Worm (Caenorhabditis elegans) whole organism, L3 larva: ENCODE data around the gene pgp-11.

Experiments used
- aly-2 ChIP-seq: fragments of 150-350 bp; optimal IDR thresholded peaks from 2 replicates; lab custom pipeline; 2014; ENCODE audit warnings: missing biosample characterization, missing genetic modification characterization
- ama-1 ChIP-seq: fragments of 150-350 bp; optimal IDR thresholded peaks from 2 replicates; lab custom pipeline; 2018
- ceh-82 ChIP-seq: fragments of 150-350 bp; optimal IDR thresholded peaks from 2 replicates; lab custom pipeline; 2014; ENCODE audit warnings: missing biosample characterization, missing genetic modification characterization
- elt-1 ChIP-seq: fragments of 150-350 bp; optimal IDR thresholded peaks from 2 replicates; lab custom pipeline; 2014; ENCODE audit warnings: missing biosample characterization, missing genetic modification characterization
- elt-3 ChIP-seq, 3 experiments: fragments of 150-350 bp in 1 of 3; sonication (generic microtip) in 2 of 3; optimal IDR thresholded peaks; 2 replicates in 2 of 3; 4 replicates in 1 of 3; lab custom pipeline; 2014 to 2017; ENCODE audit warnings: missing biosample characterization in 3 of 3, missing genetic modification characterization in 3 of 3
- fkh-2 ChIP-seq: fragments of 150-350 bp; optimal IDR thresholded peaks from 2 replicates; lab custom pipeline; 2014; ENCODE audit warnings: missing biosample characterization, missing genetic modification reagents, missing genetic modification characterization
- hmg-11 ChIP-seq: sonication (generic microtip); optimal IDR thresholded peaks from 2 replicates; lab custom pipeline; 2016; ENCODE audit warnings: missing genetic modification characterization, missing compliant biosample characterization
- lin-39 ChIP-seq: fragments of 150-350 bp; optimal IDR thresholded peaks from 2 replicates; lab custom pipeline; 2018; ENCODE audit warnings: missing biosample characterization, missing genetic modification reagents, missing genetic modification characterization
- lsy-12 ChIP-seq: sonication (generic microtip); optimal IDR thresholded peaks from 2 replicates; lab custom pipeline; 2016; ENCODE audit warnings: mild to moderate bottlenecking, missing genetic modification characterization, missing compliant biosample characterization
- nfya-1 ChIP-seq: sonication (generic microtip); optimal IDR thresholded peaks from 2 replicates; lab custom pipeline; 2017; ENCODE audit warnings: missing genetic modification characterization, mild to moderate bottlenecking, missing compliant biosample characterization, antibody characterized with exemption, moderate library complexity; ENCODE audit not compliant: insufficient read depth
- nhr-237 ChIP-seq: fragments of 150-350 bp; optimal IDR thresholded peaks from 2 replicates; lab custom pipeline; 2014; ENCODE audit warnings: missing biosample characterization, missing genetic modification characterization
- nhr-25 ChIP-seq: sonication (generic microtip); optimal IDR thresholded peaks from 2 replicates; lab custom pipeline; 2017; ENCODE audit warnings: missing biosample characterization, missing genetic modification characterization
- nhr-28 ChIP-seq: fragments of 150-350 bp; optimal IDR thresholded peaks from 2 replicates; lab custom pipeline; 2014; ENCODE audit warnings: missing biosample characterization, missing genetic modification characterization
- nhr-77 ChIP-seq: fragments of 150-350 bp; optimal IDR thresholded peaks from 2 replicates; lab custom pipeline; 2014; ENCODE audit warnings: missing biosample characterization, missing genetic modification characterization
- pqm-1 ChIP-seq: fragments of 150-350 bp; optimal IDR thresholded peaks from 2 replicates; lab custom pipeline; 2017; ENCODE audit warnings: missing biosample characterization, missing genetic modification characterization, inconsistent platforms
- skn-1 ChIP-seq: fragments of 150-350 bp; optimal IDR thresholded peaks from 2 replicates; lab custom pipeline; 2014; ENCODE audit warnings: missing biosample characterization, missing genetic modification characterization
- ztf-4 ChIP-seq: fragments of 150-350 bp; optimal IDR thresholded peaks from 2 replicates; lab custom pipeline; 2014; ENCODE audit warnings: missing biosample characterization, missing genetic modification characterization

The pgp-11 gene

DNA sequence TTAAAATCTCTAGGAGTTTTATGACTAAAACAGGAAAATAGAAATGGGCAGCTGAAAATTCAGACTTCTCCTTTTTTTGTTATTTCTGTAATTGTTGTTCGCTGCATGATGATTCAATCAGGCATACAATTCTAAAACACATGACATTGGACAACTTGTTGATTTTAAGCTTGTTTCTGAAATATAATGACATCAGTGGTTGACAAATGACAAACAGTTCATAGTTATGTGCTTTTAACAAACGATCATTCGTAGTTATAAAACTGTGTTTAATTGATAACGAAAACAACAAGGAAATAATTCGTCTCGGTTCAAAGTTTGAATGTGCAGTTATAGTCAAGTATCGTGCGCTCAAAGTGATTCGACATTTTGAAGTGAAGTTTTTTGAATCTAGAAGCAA lies 55.8 kb downstream of the pgp-11 start:
- TF ChIP-seq nhr-28 (tag; lab: Kevin White, UChicago) (no peak), elt-3 (tag; optimal IDR thresholded peaks at IDR 0.05; lab: Kevin White, UChicago) (no peak), pqm-1 (tag; lab: Kevin White, UChicago) (peak; percentile 49), ama-1 (lab: Kevin White, UChicago) (no peak), ztf-4 (no peak), lin-39 (no peak)

DNA sequence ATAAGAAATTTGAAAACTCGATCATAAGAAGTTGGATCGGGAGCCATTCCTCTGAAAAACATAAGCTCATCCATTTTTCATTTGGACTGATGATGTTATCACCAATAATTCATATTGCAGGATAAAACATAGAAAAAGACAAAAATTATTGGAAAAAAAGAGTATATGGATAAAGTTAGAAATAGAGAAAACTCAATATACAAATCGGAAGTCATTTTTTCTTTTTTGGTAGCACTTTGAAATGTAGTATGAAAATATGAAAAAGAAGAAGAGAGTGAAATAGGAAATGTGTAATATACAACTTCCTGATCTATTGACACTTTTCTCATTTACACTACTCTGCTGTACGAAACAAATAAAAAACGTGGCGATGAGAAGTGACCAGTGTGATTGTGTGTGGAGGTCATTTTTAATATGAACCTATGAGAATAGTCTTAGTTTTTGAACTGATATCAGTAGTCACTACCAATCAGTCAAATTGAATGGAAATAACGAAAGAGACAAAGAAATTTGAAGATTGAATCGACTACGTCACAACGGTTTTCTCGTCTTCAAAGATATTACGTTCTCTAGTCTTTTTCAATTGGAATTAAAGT lies 57.1 kb downstream of the pgp-11 start, which contains the start of gene ZK669.5:
Gene ZK669.5 (minus strand): TSS at position 51 of the 596 bp plus-strand sequence.
- TF ChIP-seq hmg-11: no peak
- TF ChIP-seq elt-1 (tag; lab: Kevin White, UChicago): no peak
- no peak for TF ChIP-seq elt-3 (tag; optimal IDR thresholded peaks at IDR 0.05; lab: Kevin White, UChicago)
- TF ChIP-seq aly-2: no peak
- TF ChIP-seq ceh-82 (tag; lab: Kevin White, UChicago): no peak
- TF ChIP-seq nhr-237 (tag; lab: Kevin White, UChicago): no peak
- no peak for TF ChIP-seq nhr-25 (tag; lab: Kevin White, UChicago)
- TF ChIP-seq fkh-2: no peak
- no peak for TF ChIP-seq lsy-12 (tag; lab: Kevin White, UChicago)
- TF ChIP-seq nfya-1 (tag; lab: Kevin White, UChicago): no peak
- no peak for TF ChIP-seq skn-1 (tag; lab: Kevin White, UChicago)
- TF ChIP-seq nhr-77 (tag; lab: Kevin White, UChicago): no peak
